Fruit fly (Drosophila melanogaster): ENCODE results near the gene CSN1a.

DNA sequence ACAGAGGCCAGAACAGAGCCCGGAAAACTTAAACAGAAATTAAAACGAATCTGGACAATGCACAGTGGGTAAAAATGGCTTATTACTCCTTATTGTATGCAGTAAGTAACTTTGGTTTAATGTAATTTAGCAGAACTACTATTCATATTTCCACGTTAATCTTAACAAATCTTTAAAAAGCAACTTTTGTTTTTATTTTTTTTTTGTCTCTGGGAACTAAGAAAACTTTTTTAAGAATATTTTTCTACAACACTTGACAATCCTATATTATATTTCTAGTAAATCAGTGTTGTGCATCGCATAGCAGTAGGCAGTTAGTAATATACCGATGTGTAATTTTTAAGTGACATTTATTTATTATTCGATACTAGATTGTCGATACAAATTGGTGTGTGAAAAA lies 3.0 kb downstream of the CSN1a start, which contains the start of gene CG4701:
- TF ChIP-seq unc-4 (GFP tag; IDR thresholded peaks at IDR 0.05; ENCODE audit: partially characterized antibody) = no peak
- no peak for TF ChIP-seq tgo (GFP tag; IDR thresholded peaks at IDR 0.05)
- no peak for TF ChIP-seq CG1233 (GFP tag; optimal IDR thresholded peaks at IDR 0.05)
- TF ChIP-seq pita (GFP tag; optimal IDR thresholded peaks at IDR 0.05) = no peak
- no peak for TF ChIP-seq mld (GFP tag; IDR thresholded peaks at IDR 0.05; ENCODE audit: partially characterized antibody)
- TF ChIP-seq CG2120 (GFP tag; optimal IDR thresholded peaks at IDR 0.05) = no peak
- no peak for TF ChIP-seq Dip3 (GFP tag; optimal IDR thresholded peaks at IDR 0.05)
- TF ChIP-seq CG4617 (GFP tag; optimal IDR thresholded peaks at IDR 0.05; ENCODE audit: borderline replicate concordance) = no peak
- no peak for TF ChIP-seq CG6813 (GFP tag; optimal IDR thresholded peaks at IDR 0.05)
- no peak for TF ChIP-seq gt (GFP tag; IDR thresholded peaks at IDR 0.05)
- TF ChIP-seq Ada2b (GFP tag; IDR thresholded peaks at IDR 0.05) = no peak
- no peak for TF ChIP-seq eyg (GFP tag; optimal IDR thresholded peaks at IDR 0.05)
